Fruit fly (Drosophila melanogaster) whole organism, embryonic: ENCODE results near the gene CG5377.

Experiments used
- ATbp ChIP-seq: fragments of 200-800 bp; sonication (Bioruptor generic); optimal IDR thresholded peaks from 2 replicates; lab custom pipeline; 2017; ENCODE audit warnings: missing biosample characterization, mild to moderate bottlenecking, missing genetic modification characterization, missing genetic modification reagents
- Atf-2 ChIP-seq: fragments of 200-800 bp; sonication (Bioruptor generic); optimal IDR thresholded peaks from 2 replicates; lab custom pipeline; 2016; ENCODE audit warnings: missing biosample characterization, missing genetic modification characterization
- B-H2 ChIP-seq: fragments of 200-800 bp; sonication (Bioruptor generic); optimal IDR thresholded peaks from 2 replicates; lab custom pipeline; 2018; ENCODE audit warnings: missing biosample characterization, mild to moderate bottlenecking, missing genetic modification characterization
- CG1024 ChIP-seq: fragments of 200-800 bp; sonication (Bioruptor generic); IDR thresholded peaks from 2 replicates; pipeline ENCODE4 v1.3.6; 2022; ENCODE audit warnings: missing biosample characterization, missing genetic modification characterization
- CG11504 ChIP-seq: fragments of 200-800 bp; sonication (Bioruptor generic); optimal IDR thresholded peaks from 3 replicates; lab custom pipeline; 2019; ENCODE audit warnings: missing biosample characterization, mild to moderate bottlenecking, missing genetic modification characterization, moderate library complexity
- CG12155 ChIP-seq: fragments of 200-800 bp; sonication (Bioruptor generic); optimal IDR thresholded peaks from 3 replicates; lab custom pipeline; 2016; ENCODE audit warnings: missing biosample characterization, missing genetic modification characterization
- CG12236 ChIP-seq: fragments of 200-800 bp; sonication (Bioruptor generic); optimal IDR thresholded peaks from 2 replicates; lab custom pipeline; 2016; ENCODE audit warnings: missing biosample characterization, missing genetic modification characterization
- CG12942 ChIP-seq: fragments of 200-800 bp; sonication (Bioruptor generic); optimal IDR thresholded peaks from 3 replicates; lab custom pipeline; 2016; ENCODE audit warnings: missing biosample characterization, missing genetic modification characterization
- CG17186 ChIP-seq: fragments of 200-800 bp; sonication (Bioruptor generic); optimal IDR thresholded peaks from 3 replicates; lab custom pipeline; 2017; ENCODE audit warnings: missing biosample characterization, missing genetic modification reagents, missing genetic modification characterization
- CG31441 ChIP-seq: fragments of 200-800 bp; sonication (Bioruptor generic); IDR thresholded peaks from 2 replicates; pipeline ENCODE4 v1.3.6; 2022; ENCODE audit warnings: missing biosample characterization, missing genetic modification characterization
- CG33557 ChIP-seq: fragments of 200-800 bp; sonication (Bioruptor generic); optimal IDR thresholded peaks from 2 replicates; lab custom pipeline; 2019; ENCODE audit warnings: missing biosample characterization, mild to moderate bottlenecking, missing genetic modification characterization, moderate library complexity
- CG34224 ChIP-seq: fragments of 200-800 bp; sonication (Bioruptor generic); IDR thresholded peaks from 3 replicates; pipeline ENCODE4 v1.3.6; 2022; ENCODE audit warnings: missing biosample characterization, missing genetic modification characterization; ENCODE audit not compliant: partially characterized antibody
- CG34376 ChIP-seq: fragments of 200-800 bp; sonication (Bioruptor generic); optimal IDR thresholded peaks from 2 replicates; lab custom pipeline; 2018; ENCODE audit warnings: missing biosample characterization, mild to moderate bottlenecking, missing genetic modification characterization
- CG4360 ChIP-seq: fragments of 200-800 bp; sonication (Bioruptor generic); IDR thresholded peaks from 2 replicates; pipeline ENCODE4 v1.3.6; 2022; ENCODE audit warnings: missing biosample characterization, missing genetic modification characterization
- CG7839 ChIP-seq: fragments of 200-800 bp; sonication (Bioruptor generic); optimal IDR thresholded peaks from 3 replicates; lab custom pipeline; 2018; ENCODE audit warnings: missing biosample characterization, mild to moderate bottlenecking, missing genetic modification characterization, moderate library complexity
- CG7987 ChIP-seq: fragments of 200-800 bp; sonication (Bioruptor generic); optimal IDR thresholded peaks from 2 replicates; lab custom pipeline; 2018; ENCODE audit warnings: missing biosample characterization, mild to moderate bottlenecking, missing genetic modification characterization, moderate library complexity
- CG9215 ChIP-seq: fragments of 200-800 bp; sonication (Bioruptor generic); IDR thresholded peaks from 2 replicates; pipeline ENCODE4 v1.3.6; 2022; ENCODE audit warnings: missing biosample characterization, missing genetic modification characterization
- CG9797 ChIP-seq: fragments of 200-800 bp; sonication (Bioruptor generic); optimal IDR thresholded peaks from 3 replicates; lab custom pipeline; 2018; ENCODE audit warnings: missing biosample characterization, mild to moderate bottlenecking, missing genetic modification characterization
- CTCF ChIP-seq: fragments of 200-800 bp; sonication (Bioruptor generic); optimal IDR thresholded peaks from 2 replicates; lab custom pipeline; 2017; ENCODE audit warnings: missing biosample characterization, mild to moderate bottlenecking, missing genetic modification characterization, moderate library complexity
- D19A ChIP-seq: fragments of 200-800 bp; optimal IDR thresholded peaks from 3 replicates; lab custom pipeline; 2019; ENCODE audit warnings: missing biosample characterization, mild to moderate bottlenecking, missing genetic modification characterization, moderate library complexity
- Dbx ChIP-seq: fragments of 200-800 bp; sonication (Bioruptor generic); IDR thresholded peaks from 3 replicates; pipeline ENCODE4 v1.3.6; 2022; ENCODE audit warnings: missing biosample characterization, missing genetic modification characterization
- Dek ChIP-seq: fragments of 200-800 bp; sonication (Bioruptor generic); optimal IDR thresholded peaks from 3 replicates; lab custom pipeline; 2019; ENCODE audit warnings: missing biosample characterization, mild to moderate bottlenecking, missing genetic modification characterization, moderate library complexity
- Fer2 ChIP-seq: fragments of 200-800 bp; sonication (Bioruptor generic); optimal IDR thresholded peaks from 2 replicates; lab custom pipeline; 2018; ENCODE audit warnings: missing biosample characterization, mild to moderate bottlenecking, missing genetic modification characterization, moderate library complexity
- H15 ChIP-seq: fragments of 200-800 bp; sonication (Bioruptor generic); IDR thresholded peaks from 3 replicates; pipeline ENCODE4 v1.3.6; 2022; ENCODE audit warnings: missing biosample characterization, missing genetic modification characterization
- HLH4C ChIP-seq: fragments of 200-800 bp; sonication (Bioruptor generic); IDR thresholded peaks from 3 replicates; pipeline ENCODE4 v1.3.6; 2022; ENCODE audit warnings: missing biosample characterization, missing genetic modification characterization; ENCODE audit not compliant: partially characterized antibody
- Hand ChIP-seq: fragments of 200-800 bp; sonication (Bioruptor generic); optimal IDR thresholded peaks from 2 replicates; lab custom pipeline; 2017; ENCODE audit warnings: mild to moderate bottlenecking, missing biosample characterization, missing genetic modification reagents, missing genetic modification characterization
- Hmr ChIP-seq: fragments of 200-800 bp; sonication (Bioruptor generic); optimal IDR thresholded peaks from 3 replicates; lab custom pipeline; 2017; ENCODE audit warnings: mild to moderate bottlenecking, missing biosample characterization, missing genetic modification reagents, missing genetic modification characterization
- Hr78 ChIP-seq, 2 experiments: fragments of 200-800 bp in 1 of 2; fragments of >200 bp in 1 of 2; sonication (Bioruptor generic) in 1 of 2; optimal IDR thresholded peaks; 2 replicates each; lab custom pipeline; 2017 to 2019; ENCODE audit warnings: missing biosample characterization in 2 of 2, missing genetic modification characterization in 2 of 2, mild to moderate bottlenecking in 1 of 2, moderate library complexity in 1 of 2
- Max ChIP-seq: fragments of 200-800 bp; sonication (Bioruptor generic); optimal IDR thresholded peaks from 2 replicates; lab custom pipeline; 2016; ENCODE audit warnings: missing biosample characterization, mild to moderate bottlenecking, missing genetic modification characterization
- NfI ChIP-seq: fragments of 200-800 bp; sonication (Bioruptor generic); optimal IDR thresholded peaks from 3 replicates; lab custom pipeline; 2018; ENCODE audit warnings: missing biosample characterization, mild to moderate bottlenecking, missing genetic modification characterization, moderate library complexity
- Rfx ChIP-seq: fragments of 200-800 bp; sonication (Bioruptor generic); IDR thresholded peaks from 2 replicates; pipeline ENCODE4 v1.3.6; 2022; ENCODE audit warnings: missing biosample characterization, missing genetic modification characterization
- Sry-δ ChIP-seq: fragments of 200-800 bp; sonication (Bioruptor generic); optimal IDR thresholded peaks from 2 replicates; lab custom pipeline; 2016; ENCODE audit warnings: missing biosample characterization, missing genetic modification characterization
- Stat92E ChIP-seq, 3 experiments: fragments of >200 bp in 2 of 3; fragments of 200-800 bp in 1 of 3; sonication (Bioruptor generic) in 1 of 3; optimal IDR thresholded peaks; 2 replicates each; lab custom pipeline; 2017 to 2019; ENCODE audit warnings: missing biosample characterization in 3 of 3, missing genetic modification characterization in 3 of 3, mild to moderate bottlenecking in 1 of 3, moderate library complexity in 1 of 3
- az2 ChIP-seq: fragments of 200-800 bp; sonication (Bioruptor generic); optimal IDR thresholded peaks from 3 replicates; lab custom pipeline; 2016; ENCODE audit warnings: missing biosample characterization, missing genetic modification characterization
- br ChIP-seq: fragments of >200 bp; optimal IDR thresholded peaks from 2 replicates; lab custom pipeline; 2017
- cwo ChIP-seq: fragments of 200-800 bp; sonication (Bioruptor generic); optimal IDR thresholded peaks from 3 replicates; lab custom pipeline; 2017; ENCODE audit warnings: missing biosample characterization, missing genetic modification characterization, mild to moderate bottlenecking, moderate library complexity, missing genetic modification reagents
- dmrt99B ChIP-seq: fragments of 200-800 bp; sonication (Bioruptor generic); optimal IDR thresholded peaks from 2 replicates; lab custom pipeline; 2018; ENCODE audit warnings: missing biosample characterization, mild to moderate bottlenecking, missing genetic modification characterization, moderate library complexity
- hbn ChIP-seq: fragments of 200-800 bp; sonication (Bioruptor generic); IDR thresholded peaks from 2 replicates; pipeline ENCODE4 v1.3.6; 2022; ENCODE audit warnings: missing biosample characterization, missing genetic modification characterization; ENCODE audit not compliant: partially characterized antibody
- inv ChIP-seq: fragments of 200-800 bp; sonication (Bioruptor generic); IDR thresholded peaks from 2 replicates; pipeline ENCODE4 v1.3.6; 2022; ENCODE audit warnings: missing biosample characterization, missing genetic modification characterization; ENCODE audit not compliant: partially characterized antibody
- luna ChIP-seq: fragments of 200-800 bp; sonication (Bioruptor generic); optimal IDR thresholded peaks from 2 replicates; lab custom pipeline; 2016; ENCODE audit warnings: missing biosample characterization, missing genetic modification characterization
- onecut ChIP-seq: fragments of 200-800 bp; sonication (Bioruptor generic); IDR thresholded peaks from 2 replicates; pipeline ENCODE4 v1.3.6; 2022; ENCODE audit warnings: missing biosample characterization, missing genetic modification characterization
- otp ChIP-seq: fragments of 200-800 bp; sonication (Bioruptor generic); IDR thresholded peaks from 3 replicates; pipeline ENCODE4, ENCODE4 v1.3.6; 2022; ENCODE audit warnings: missing biosample characterization, missing genetic modification characterization
- pzg ChIP-seq: fragments of 200-800 bp; sonication (Bioruptor generic); optimal IDR thresholded peaks from 3 replicates; lab custom pipeline; 2018; ENCODE audit warnings: missing biosample characterization, mild to moderate bottlenecking, missing genetic modification characterization, moderate library complexity
- run ChIP-seq: fragments of 200-800 bp; sonication (Bioruptor generic); optimal IDR thresholded peaks from 3 replicates; lab custom pipeline; 2018; ENCODE audit warnings: missing biosample characterization, mild to moderate bottlenecking, missing genetic modification characterization
- scrt ChIP-seq: fragments of 200-800 bp; sonication (Bioruptor generic); optimal IDR thresholded peaks from 2 replicates; lab custom pipeline; 2018; ENCODE audit warnings: missing biosample characterization, mild to moderate bottlenecking, missing genetic modification characterization, moderate library complexity
- shn ChIP-seq: fragments of 200-800 bp; sonication (Bioruptor generic); optimal IDR thresholded peaks from 3 replicates; lab custom pipeline; 2016; ENCODE audit warnings: missing biosample characterization, missing genetic modification characterization
- sob ChIP-seq: fragments of 200-800 bp; sonication (Bioruptor generic); IDR thresholded peaks from 2 replicates; pipeline ENCODE4 v1.3.6; 2022; ENCODE audit warnings: missing biosample characterization, missing genetic modification characterization
- tap ChIP-seq: fragments of 200-800 bp; optimal IDR thresholded peaks from 3 replicates; lab custom pipeline; 2019; ENCODE audit warnings: missing biosample characterization, mild to moderate bottlenecking, missing genetic modification characterization, moderate library complexity
- zfh1 ChIP-seq: fragments of 200-800 bp; sonication (Bioruptor generic); IDR thresholded peaks from 3 replicates; pipeline ENCODE4 v1.3.6; 2022; ENCODE audit warnings: missing biosample characterization, missing genetic modification characterization

The CG5377 gene

DNA sequence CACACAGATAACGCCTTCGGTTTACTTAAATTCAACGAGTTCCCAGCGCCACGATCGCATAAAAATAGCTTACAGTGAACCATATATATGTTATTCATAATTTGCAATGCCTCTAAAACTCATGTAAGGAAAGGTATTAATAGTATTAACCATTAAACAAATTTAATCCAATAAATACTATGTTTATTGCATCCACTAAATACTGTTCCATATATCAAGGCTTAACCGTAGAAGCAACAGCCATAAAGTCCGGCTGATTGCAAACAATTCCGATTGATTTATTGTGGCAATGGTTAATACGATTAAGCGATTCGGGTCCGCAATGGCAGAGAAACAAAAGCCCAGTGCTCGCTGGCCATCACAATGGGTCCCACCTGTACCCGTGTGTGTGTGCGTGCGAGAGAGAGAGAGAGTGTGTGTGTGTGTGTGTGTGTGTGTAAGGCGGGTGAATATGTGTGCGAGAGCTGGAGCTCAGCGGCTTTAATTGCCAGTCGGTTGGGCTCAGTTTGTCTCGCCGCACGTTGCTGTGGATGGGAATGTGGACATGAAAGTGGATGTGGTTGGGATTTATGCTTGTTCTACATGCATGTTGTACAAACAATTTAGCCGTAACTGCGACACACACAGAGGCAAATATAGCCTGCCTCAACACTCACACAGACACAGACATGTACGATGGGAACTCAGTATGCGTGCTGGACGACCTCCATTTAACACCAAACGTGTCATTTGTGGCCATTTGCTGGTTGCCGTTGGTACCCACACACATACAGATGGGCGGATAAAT lies 26.8 kb upstream of the CG5377 start (continued):
- TF ChIP-seq dmrt99B, result no peak
- no peak for TF ChIP-seq otp (GFP tag; lab: Robert Waterston, UW)
- TF ChIP-seq Max (GFP tag; lab: Kevin White, UChicago), result peak; percentile 35
- TF ChIP-seq CG7987, result no peak
- TF ChIP-seq scrt (GFP tag; lab: Kevin White, UChicago), result peak; percentile 52
- TF ChIP-seq ATbp (GFP tag; lab: Kevin White, UChicago), result no peak
- no peak for TF ChIP-seq CG12155
- peak; percentile 34; the same call in 1 of the 2 replicates for TF ChIP-seq sob (GFP tag; lab: Robert Waterston, UW)
- TF ChIP-seq luna (GFP tag; lab: Kevin White, UChicago), result no peak
- TF ChIP-seq Hr78 (GFP tag; optimal IDR thresholded peaks at IDR 0.05; lab: Kevin White, UChicago), result no peak
- peak; percentile 51; the same call in 1 of the 2 replicates for TF ChIP-seq Rfx (GFP tag; lab: Robert Waterston, UW)
- no peak for TF ChIP-seq CG12942 (GFP tag; lab: Kevin White, UChicago)
- no peak for TF ChIP-seq Dek
- TF ChIP-seq tap (tag; lab: Kevin White, UChicago), result peak; percentile 36
- TF ChIP-seq pzg, result no peak
- TF ChIP-seq H15 (GFP tag; lab: Robert Waterston, UW), result no peak
- TF ChIP-seq NfI (GFP tag; lab: Kevin White, UChicago), result no peak
- peak; percentile 32; the same call in 1 of the 2 replicates for TF ChIP-seq CG31441
- TF ChIP-seq Atf-2 (GFP tag; lab: Kevin White, UChicago), result no peak
- TF ChIP-seq CG9797 (GFP tag; lab: Kevin White, UChicago), result no peak
- no peak for TF ChIP-seq br (lab: Kevin White, UChicago)
- peak; percentile 54 for TF ChIP-seq cwo
- TF ChIP-seq Fer2 (tag; lab: Kevin White, UChicago), result no peak
- TF ChIP-seq CG33557 (GFP tag; lab: Kevin White, UChicago), result no peak
- TF ChIP-seq CG34224 (GFP tag; lab: Robert Waterston, UW), result no peak
- no peak for TF ChIP-seq CG17186 (GFP tag; lab: Kevin White, UChicago)
- TF ChIP-seq CTCF (GFP tag; lab: Kevin White, UChicago), result no peak
- TF ChIP-seq Sry-δ, result no peak
- peak; percentile 70 for TF ChIP-seq CG11504 (tag; lab: Kevin White, UChicago)
- no peak for TF ChIP-seq HLH4C (GFP tag; lab: Robert Waterston, UW)
- peak; percentile 7; the same call in 1 of the 2 replicates for TF ChIP-seq CG9215 (GFP tag; lab: Robert Waterston, UW)
- no peak for TF ChIP-seq hbn (GFP tag; lab: Robert Waterston, UW)
- no peak for TF ChIP-seq CG4360 (GFP tag; lab: Robert Waterston, UW)
- 0 out of 3 replicates have a peak, but pooled peaks have one; percentile 37 for TF ChIP-seq zfh1
- no peak for TF ChIP-seq inv (GFP tag; lab: Robert Waterston, UW)
- TF ChIP-seq Stat92E (GFP tag; optimal IDR thresholded peaks at IDR 0.05; lab: Kevin White, UChicago), result no peak
- peak; percentile 47 for TF ChIP-seq D19A (tag; lab: Kevin White, UChicago)
- no peak for TF ChIP-seq CG1024 (GFP tag; lab: Robert Waterston, UW)
- TF ChIP-seq B-H2, result no peak
- no peak for TF ChIP-seq shn (GFP tag; lab: Kevin White, UChicago)
- no peak for TF ChIP-seq Hand (GFP tag; lab: Kevin White, UChicago)
- TF ChIP-seq CG7839, result peak; percentile 58
- no peak for TF ChIP-seq az2
- no peak for TF ChIP-seq run (tag; lab: Kevin White, UChicago)
- peak; percentile 41 for TF ChIP-seq Hmr (GFP tag; lab: Kevin White, UChicago)
- no peak for TF ChIP-seq Dbx (GFP tag; lab: Robert Waterston, UW)
- no peak for TF ChIP-seq CG12236 (GFP tag; lab: Kevin White, UChicago)
- TF ChIP-seq onecut (GFP tag; lab: Robert Waterston, UW), result no peak; the same call in 1 of the 2 replicates
- no peak for TF ChIP-seq CG34376 (GFP tag; lab: Kevin White, UChicago)
